Fruit fly (Drosophila melanogaster) whole organism, embryonic: Measurements from ENCODE around the gene pont.

Experiments used
- ATbp ChIP-seq: fragments of 200-800 bp; sonication (Bioruptor generic); optimal IDR thresholded peaks from 2 replicates; lab custom pipeline; 2017; ENCODE audit warnings: missing biosample characterization, mild to moderate bottlenecking, missing genetic modification characterization, missing genetic modification reagents
- Ada2b ChIP-seq: fragments of 200-800 bp; sonication (Bioruptor generic); IDR thresholded peaks from 2 replicates; pipeline ENCODE4 v1.3.6; 2022; ENCODE audit warnings: missing biosample characterization, missing genetic modification characterization
- Bdp1 ChIP-seq: fragments of 200-800 bp; sonication (Bioruptor generic); optimal IDR thresholded peaks from 3 replicates; lab custom pipeline; 2016; ENCODE audit warnings: missing biosample characterization, missing genetic modification characterization
- CG10209 ChIP-seq: fragments of 200-800 bp; sonication (Bioruptor generic); optimal IDR thresholded peaks from 3 replicates; lab custom pipeline; 2017; ENCODE audit warnings: missing biosample characterization, mild to moderate bottlenecking, missing genetic modification characterization, missing genetic modification reagents
- CG10274 ChIP-seq: fragments of 200-800 bp; sonication (Bioruptor generic); optimal IDR thresholded peaks from 3 replicates; lab custom pipeline; 2017; ENCODE audit warnings: missing biosample characterization, mild to moderate bottlenecking, missing genetic modification characterization
- CG11504 ChIP-seq: fragments of 200-800 bp; sonication (Bioruptor generic); optimal IDR thresholded peaks from 3 replicates; lab custom pipeline; 2019; ENCODE audit warnings: missing biosample characterization, mild to moderate bottlenecking, missing genetic modification characterization, moderate library complexity
- CG11696 ChIP-seq: fragments of 200-800 bp; sonication (Bioruptor generic); IDR thresholded peaks from 2 replicates; pipeline ENCODE4 v1.3.6; 2022; ENCODE audit warnings: missing biosample characterization, missing genetic modification characterization
- CG11723 ChIP-seq: fragments of 200-800 bp; sonication (Bioruptor generic); optimal IDR thresholded peaks from 2 replicates; lab custom pipeline; 2017; ENCODE audit warnings: missing biosample characterization, mild to moderate bottlenecking, missing genetic modification characterization
- CG12391 ChIP-seq: fragments of 200-800 bp; sonication (Bioruptor generic); optimal IDR thresholded peaks from 3 replicates; lab custom pipeline; 2018; ENCODE audit warnings: missing biosample characterization, mild to moderate bottlenecking, missing genetic modification characterization, moderate library complexity
- CG1529 ChIP-seq: fragments of 200-800 bp; sonication (Bioruptor generic); optimal IDR thresholded peaks from 3 replicates; lab custom pipeline; 2018; ENCODE audit warnings: missing biosample characterization, missing genetic modification characterization
- CG18476 ChIP-seq: fragments of 200-800 bp; sonication (Bioruptor generic); optimal IDR thresholded peaks from 2 replicates; lab custom pipeline; 2016; ENCODE audit warnings: missing biosample characterization, mild to moderate bottlenecking, missing genetic modification characterization
- CG2678 ChIP-seq: fragments of 200-800 bp; sonication (Bioruptor generic); optimal IDR thresholded peaks from 3 replicates; lab custom pipeline; 2019; ENCODE audit warnings: missing biosample characterization, mild to moderate bottlenecking, missing genetic modification characterization, moderate library complexity
- CG4820 ChIP-seq: fragments of 200-800 bp; sonication (Bioruptor generic); optimal IDR thresholded peaks from 3 replicates; lab custom pipeline; 2016; ENCODE audit warnings: missing biosample characterization, missing genetic modification characterization
- CG6175 ChIP-seq: fragments of 200-800 bp; sonication (Bioruptor generic); IDR thresholded peaks from 3 replicates; pipeline ENCODE4 v1.3.6; 2022; ENCODE audit warnings: missing biosample characterization, missing genetic modification characterization
- CG7271 ChIP-seq: fragments of 200-800 bp; sonication (Bioruptor generic); optimal IDR thresholded peaks from 2 replicates; lab custom pipeline; 2018; ENCODE audit warnings: missing biosample characterization, mild to moderate bottlenecking, missing genetic modification characterization, moderate library complexity
- CG9215 ChIP-seq: fragments of 200-800 bp; sonication (Bioruptor generic); IDR thresholded peaks from 2 replicates; pipeline ENCODE4 v1.3.6; 2022; ENCODE audit warnings: missing biosample characterization, missing genetic modification characterization
- Doc2 ChIP-seq: fragments of 200-800 bp; sonication (Bioruptor generic); IDR thresholded peaks from 2 replicates; pipeline ENCODE4 v1.3.6; 2022; ENCODE audit warnings: missing biosample characterization, missing genetic modification characterization
- HLH3B ChIP-seq: fragments of 200-800 bp; sonication (Bioruptor generic); IDR thresholded peaks from 2 replicates; pipeline ENCODE4 v1.3.6; 2022; ENCODE audit warnings: missing biosample characterization, missing genetic modification characterization
- Hr51 ChIP-seq, 2 experiments: fragments of 200-800 bp; sonication (Bioruptor generic); optimal IDR thresholded peaks; 2 replicates in 1 of 2; 3 replicates in 1 of 2; lab custom pipeline; 2016 to 2018; ENCODE audit warnings: missing biosample characterization in 2 of 2, missing genetic modification characterization in 2 of 2, mild to moderate bottlenecking in 1 of 2, moderate library complexity in 1 of 2
- Med ChIP-seq: fragments of 200-800 bp; sonication (Bioruptor generic); peaks from one replicate; lab custom pipeline; 2016; ENCODE audit warnings: missing biosample characterization, missing genetic modification characterization, mild to moderate bottlenecking, inconsistent platforms, moderate library complexity
- Myb ChIP-seq: fragments of 200-800 bp; sonication (Bioruptor generic); optimal IDR thresholded peaks from 2 replicates; lab custom pipeline; 2016; ENCODE audit warnings: missing biosample characterization, missing genetic modification characterization
- Oli ChIP-seq: fragments of 200-800 bp; sonication (Bioruptor generic); optimal IDR thresholded peaks from 2 replicates; lab custom pipeline; 2018; ENCODE audit warnings: missing biosample characterization, mild to moderate bottlenecking, missing genetic modification characterization, moderate library complexity
- PHDP ChIP-seq: fragments of 200-800 bp; sonication (Bioruptor generic); optimal IDR thresholded peaks from 3 replicates; lab custom pipeline; 2018; ENCODE audit warnings: missing biosample characterization, mild to moderate bottlenecking, missing genetic modification characterization, moderate library complexity
- Ravus ChIP-seq: fragments of 200-800 bp; sonication (Bioruptor generic); IDR thresholded peaks from 2 replicates; pipeline ENCODE4 v1.3.6; 2022; ENCODE audit warnings: missing biosample characterization, missing genetic modification characterization
- Ssrp ChIP-seq: fragments of 200-800 bp; sonication (Bioruptor generic); optimal IDR thresholded peaks from 2 replicates; lab custom pipeline; 2018; ENCODE audit warnings: missing biosample characterization, mild to moderate bottlenecking, missing genetic modification characterization, moderate library complexity
- TFAM ChIP-seq: fragments of 200-800 bp; sonication (Bioruptor generic); optimal IDR thresholded peaks from 2 replicates; lab custom pipeline; 2017; ENCODE audit warnings: missing biosample characterization, missing genetic modification characterization, inconsistent platforms
- ato ChIP-seq: fragments of 200-800 bp; sonication (Bioruptor generic); IDR thresholded peaks from 2 replicates; pipeline ENCODE4 v1.3.6; 2022; ENCODE audit warnings: missing biosample characterization, missing genetic modification characterization; ENCODE audit not compliant: partially characterized antibody
- ci ChIP-seq: fragments of 200-800 bp; sonication (Bioruptor generic); IDR thresholded peaks from 3 replicates; pipeline ENCODE4 v1.3.6; 2022; ENCODE audit warnings: missing biosample characterization, missing genetic modification characterization
- crol ChIP-seq: fragments of 200-800 bp; sonication (Bioruptor generic); IDR thresholded peaks from 2 replicates; pipeline ENCODE4 v1.3.6; 2022; ENCODE audit warnings: missing biosample characterization, missing genetic modification characterization
- dmrt99B ChIP-seq: fragments of 200-800 bp; sonication (Bioruptor generic); optimal IDR thresholded peaks from 2 replicates; lab custom pipeline; 2018; ENCODE audit warnings: missing biosample characterization, mild to moderate bottlenecking, missing genetic modification characterization, moderate library complexity
- dysf ChIP-seq: fragments of 200-800 bp; sonication (Bioruptor generic); IDR thresholded peaks from 3 replicates; pipeline ENCODE4 v1.3.6; 2022; ENCODE audit warnings: missing biosample characterization, missing genetic modification characterization
- esg ChIP-seq: fragments of 200-800 bp; sonication (Bioruptor generic); conservative IDR thresholded peaks from 2 replicates; pipeline ENCODE4 v1.3.6; 2022; ENCODE audit warnings: missing biosample characterization, missing genetic modification characterization
- eve ChIP-seq, 2 experiments: fragments of >200 bp; optimal IDR thresholded peaks; 2 replicates each; lab custom pipeline; 2017; ENCODE audit warnings: missing biosample characterization in 2 of 2, missing genetic modification characterization in 2 of 2
- gem ChIP-seq: fragments of 200-800 bp; sonication (Bioruptor generic); optimal IDR thresholded peaks from 2 replicates; lab custom pipeline; 2019; ENCODE audit warnings: missing biosample characterization, mild to moderate bottlenecking, missing genetic modification characterization, moderate library complexity
- gfzf ChIP-seq: fragments of 200-800 bp; sonication (Bioruptor generic); optimal IDR thresholded peaks from 2 replicates; lab custom pipeline; 2016; ENCODE audit warnings: missing biosample characterization, mild to moderate bottlenecking, missing genetic modification characterization, moderate library complexity
- grn ChIP-seq: fragments of 200-800 bp; sonication (Bioruptor generic); optimal IDR thresholded peaks from 3 replicates; lab custom pipeline; 2017; ENCODE audit warnings: missing biosample characterization, missing genetic modification characterization
- jing ChIP-seq: fragments of 200-800 bp; sonication (Bioruptor generic); optimal IDR thresholded peaks from 2 replicates; lab custom pipeline; 2018; ENCODE audit warnings: missing biosample characterization, mild to moderate bottlenecking, missing genetic modification characterization
- kay ChIP-seq: fragments of 200-800 bp; sonication (Bioruptor generic); optimal IDR thresholded peaks from 2 replicates; lab custom pipeline; 2016; ENCODE audit warnings: missing biosample characterization, missing genetic modification characterization
- lab ChIP-seq: fragments of 200-800 bp; sonication (Bioruptor generic); optimal IDR thresholded peaks from 3 replicates; lab custom pipeline; 2017; ENCODE audit warnings: missing biosample characterization, missing genetic modification characterization, mild to moderate bottlenecking, moderate library complexity, missing genetic modification reagents
- phol ChIP-seq: fragments of 200-800 bp; sonication (Bioruptor generic); optimal IDR thresholded peaks from 3 replicates; lab custom pipeline; 2018; ENCODE audit warnings: missing biosample characterization, mild to moderate bottlenecking, missing genetic modification characterization, moderate library complexity
- prd ChIP-seq, 3 experiments: fragments of >200 bp in 2 of 3; fragments of 200-800 bp in 1 of 3; sonication (Bioruptor generic) in 1 of 3; optimal IDR thresholded peaks in 2 of 3; IDR thresholded peaks in 1 of 3; 2 replicates in 2 of 3; 3 replicates in 1 of 3; pipeline versions ENCODE4 v1.3.6 to Lab custom; 2017 to 2022; ENCODE audit warnings: missing biosample characterization in 1 of 3, missing genetic modification characterization in 1 of 3
- row ChIP-seq: fragments of 200-800 bp; sonication (Bioruptor generic); IDR thresholded peaks from 3 replicates; pipeline ENCODE4 v1.3.6; 2022; ENCODE audit warnings: missing biosample characterization, missing genetic modification characterization
- sens ChIP-seq: fragments of 200-800 bp; sonication (Bioruptor generic); peaks from one replicate; lab custom pipeline; 2016; ENCODE audit warnings: missing biosample characterization, missing genetic modification characterization
- shn ChIP-seq: fragments of 200-800 bp; sonication (Bioruptor generic); optimal IDR thresholded peaks from 3 replicates; lab custom pipeline; 2016; ENCODE audit warnings: missing biosample characterization, missing genetic modification characterization
- sima ChIP-seq: fragments of 200-800 bp; sonication (Bioruptor generic); optimal IDR thresholded peaks from 2 replicates; lab custom pipeline; 2016; ENCODE audit warnings: missing biosample characterization, missing genetic modification characterization
- sisA ChIP-seq: fragments of 200-800 bp; sonication (Bioruptor generic); IDR thresholded peaks from 2 replicates; pipeline ENCODE4 v1.3.6; 2022; ENCODE audit warnings: missing biosample characterization, missing genetic modification characterization
- sr ChIP-seq: fragments of 200-800 bp; sonication (Bioruptor generic); IDR thresholded peaks from 3 replicates; pipeline ENCODE4 v1.3.6; 2022; ENCODE audit warnings: missing biosample characterization, missing genetic modification characterization
- ttk ChIP-seq: fragments of 200-800 bp; sonication (Bioruptor generic); IDR thresholded peaks from 2 replicates; pipeline ENCODE4 v2.1.2; 2022; ENCODE audit warnings: missing biosample characterization, missing genetic modification characterization
- unpg ChIP-seq: fragments of 200-800 bp; sonication (Bioruptor generic); optimal IDR thresholded peaks from 3 replicates; lab custom pipeline; 2018; ENCODE audit warnings: missing biosample characterization, mild to moderate bottlenecking, missing genetic modification characterization, moderate library complexity
- wdn ChIP-seq: fragments of 200-800 bp; sonication (Bioruptor generic); IDR thresholded peaks from 2 replicates; pipeline ENCODE4 v1.3.6; 2022; ENCODE audit warnings: missing biosample characterization, missing genetic modification characterization

The pont gene

dm6 chr3R:10274829-10275228 is 12.9 kb downstream of the pont start (continued):
- TF ChIP-seq gem: peak; percentile 55
- peak; percentile 16 for TF ChIP-seq PHDP (tag; lab: Kevin White, UChicago)
- no peak for TF ChIP-seq Ravus (GFP tag; lab: Robert Waterston, UW)
- TF ChIP-seq Ssrp (tag; lab: Kevin White, UChicago): peak; percentile 41
- no peak for TF ChIP-seq Doc2
- TF ChIP-seq esg: 0 out of 2 replicates have a peak, but pooled peaks have one; percentile 14
- TF ChIP-seq Hr51 (GFP tag; optimal IDR thresholded peaks at IDR 0.05; lab: Kevin White, UChicago): peak in 1 of 2 experiments; percentile 71
- TF ChIP-seq ATbp: peak; percentile 9
- TF ChIP-seq row (GFP tag; lab: Robert Waterston, UW): peak; percentile 40
- no peak for TF ChIP-seq sima (GFP tag; lab: Kevin White, UChicago)
- TF ChIP-seq ci (GFP tag; lab: Robert Waterston, UW): no peak
- peak; percentile 58 for TF ChIP-seq Oli
- peak; percentile 23 for TF ChIP-seq CG10209 (GFP tag; lab: Kevin White, UChicago)
- no peak for TF ChIP-seq CG11723
- no peak for TF ChIP-seq sens (GFP tag; lab: Kevin White, UChicago)
- no peak for TF ChIP-seq grn
- peak; percentile 33 for TF ChIP-seq CG2678 (tag; lab: Kevin White, UChicago)

- TF ChIP-seq CG9215: no peak
- no peak for TF ChIP-seq CG11696 (GFP tag; lab: Robert Waterston, UW)
- no peak for TF ChIP-seq HLH3B (GFP tag; lab: Robert Waterston, UW)
- peak; percentile 44 for TF ChIP-seq lab (GFP tag; lab: Kevin White, UChicago)
- TF ChIP-seq wdn (GFP tag; lab: Robert Waterston, UW): no peak
- TF ChIP-seq CG1529: no peak
- TF ChIP-seq shn: no peak
- TF ChIP-seq ttk: no peak
- TF ChIP-seq CG7271 (tag; lab: Kevin White, UChicago): no peak
- TF ChIP-seq sisA (GFP tag; lab: Robert Waterston, UW): peak; percentile 16; the same call in 1 of the 2 replicates
- TF ChIP-seq Myb (GFP tag; lab: Kevin White, UChicago): no peak
- no peak for TF ChIP-seq CG4820 (GFP tag; lab: Kevin White, UChicago)
- TF ChIP-seq prd (optimal IDR thresholded peaks at IDR 0.05; lab: Kevin White, UChicago): no peak
- 0 out of 3 replicates have a peak, but pooled peaks have one; percentile 31 for TF ChIP-seq prd (GFP tag; IDR thresholded peaks at IDR 0.05; lab: Robert Waterston, UW)
- TF ChIP-seq gfzf (GFP tag; lab: Kevin White, UChicago): no peak
- TF ChIP-seq Med (GFP tag; lab: Kevin White, UChicago): peak; percentile 68
- TF ChIP-seq dmrt99B (tag; lab: Kevin White, UChicago): peak; percentile 40
- TF ChIP-seq sr (GFP tag; lab: Robert Waterston, UW): no peak
- TF ChIP-seq sens (GFP tag; lab: Kevin White, UChicago): peak; percentile 48
- TF ChIP-seq CG10274: no peak
- TF ChIP-seq CG18476 (GFP tag; lab: Kevin White, UChicago): no peak
- TF ChIP-seq ATbp: no peak
- peak; percentile 33 for TF ChIP-seq unpg (GFP tag; lab: Kevin White, UChicago)
- peak; percentile 9 for TF ChIP-seq CG12391 (tag; lab: Kevin White, UChicago)
- TF ChIP-seq phol (tag; lab: Kevin White, UChicago): peak; percentile 28
- TF ChIP-seq kay (GFP tag; lab: Kevin White, UChicago): no peak
- peak in 1 of 2 experiments; percentile 33 for TF ChIP-seq Hr51 (GFP tag; optimal IDR thresholded peaks at IDR 0.05; lab: Kevin White, UChicago)
- no peak for TF ChIP-seq TFAM (GFP tag; lab: Kevin White, UChicago)
- no peak for TF ChIP-seq crol
- TF ChIP-seq CG11504 (tag; lab: Kevin White, UChicago): peak; percentile 47
- TF ChIP-seq ato (GFP tag; lab: Robert Waterston, UW): no peak
- TF ChIP-seq dysf (GFP tag; lab: Robert Waterston, UW): peak; percentile 45; the same call in 1 of the 3 replicates
- no peak for TF ChIP-seq CG6175 (GFP tag; lab: Robert Waterston, UW)
- no peak for TF ChIP-seq Bdp1
- TF ChIP-seq jing (GFP tag; lab: Kevin White, UChicago): no peak
- peak in 1 of 2 experiments; percentile 50 for TF ChIP-seq eve (GFP tag; optimal IDR thresholded peaks at IDR 0.05; lab: Kevin White, UChicago)
- no peak for TF ChIP-seq Ada2b (GFP tag; lab: Robert Waterston, UW)
Observed at dm6 chr3R:10276002-10276401, 14.1 kb downstream of the pont start.
